Worm (Caenorhabditis elegans) whole organism, L1 larva: ENCODE measurements around the gene ZK1055.2.

ENCODE experiments used
- Y116A8C.19 ChIP-seq: sonication (generic microtip); optimal IDR thresholded peaks from 2 replicates; lab custom pipeline; 2016; ENCODE audit warnings: missing compliant biosample characterization, missing genetic modification characterization, borderline replicate concordance
- aha-1 ChIP-seq: fragments of 150-350 bp; optimal IDR thresholded peaks from 2 replicates; lab custom pipeline; 2014; ENCODE audit warnings: missing biosample characterization, missing genetic modification characterization
- alr-1 ChIP-seq: fragments of 200-800 bp; sonication (Bioruptor generic); optimal IDR thresholded peaks from 2 replicates; lab custom pipeline; 2018; ENCODE audit warnings: borderline replicate concordance, mild to moderate bottlenecking, missing genetic modification characterization, missing compliant biosample characterization
- aly-2 ChIP-seq: fragments of 150-350 bp; optimal IDR thresholded peaks from 2 replicates; lab custom pipeline; 2014; ENCODE audit warnings: missing biosample characterization, missing genetic modification characterization
- ama-1 ChIP-seq: fragments of 150-350 bp; optimal IDR thresholded peaks from 2 replicates; lab custom pipeline; 2014
- blmp-1 ChIP-seq: fragments of 150-350 bp; optimal IDR thresholded peaks from 2 replicates; lab custom pipeline; 2014; ENCODE audit warnings: missing biosample characterization, missing genetic modification characterization
- ceh-63 ChIP-seq: fragments of 200-800 bp; sonication (Bioruptor generic); optimal IDR thresholded peaks from 2 replicates; lab custom pipeline; 2018; ENCODE audit warnings: mild to moderate bottlenecking, missing genetic modification characterization, missing compliant biosample characterization
- ceh-8 ChIP-seq: fragments of 200-800 bp; sonication (Bioruptor generic); optimal IDR thresholded peaks from 2 replicates; lab custom pipeline; 2018; ENCODE audit warnings: mild to moderate bottlenecking, missing genetic modification characterization, moderate library complexity, missing compliant biosample characterization
- ceh-82 ChIP-seq, 3 experiments: fragments of 150-350 bp in 1 of 3; sonication (generic microtip) in 2 of 3; optimal IDR thresholded peaks; 2 replicates each; lab custom pipeline; 2014 to 2017; ENCODE audit warnings: missing biosample characterization in 3 of 3, missing genetic modification characterization in 3 of 3
- ceh-90 ChIP-seq: sonication (generic microtip); optimal IDR thresholded peaks from 2 replicates; lab custom pipeline; 2016; ENCODE audit warnings: missing genetic modification characterization, missing compliant biosample characterization
- ces-1 ChIP-seq: fragments of 150-350 bp; optimal IDR thresholded peaks from 2 replicates; lab custom pipeline; 2014; ENCODE audit warnings: missing biosample characterization, missing genetic modification reagents, missing genetic modification characterization
- dpl-1 ChIP-seq, 3 experiments: fragments of 150-350 bp in 2 of 3; sonication (generic microtip) in 1 of 3; optimal IDR thresholded peaks; 2 replicates each; lab custom pipeline; 2014 to 2017; ENCODE audit warnings: missing biosample characterization in 3 of 3, missing genetic modification characterization in 3 of 3, missing genetic modification reagents in 3 of 3
- dsc-1 ChIP-seq: sonication (generic microtip); optimal IDR thresholded peaks from 2 replicates; lab custom pipeline; 2016; ENCODE audit warnings: mild to moderate bottlenecking, missing genetic modification characterization, missing compliant biosample characterization
- efl-1 ChIP-seq, 4 experiments: fragments of 150-350 bp; optimal IDR thresholded peaks in 3 of 4; peaks in 1 of 4; 1 replicate in 1 of 4; 2 replicates in 3 of 4; lab custom pipeline; 2014; ENCODE audit warnings: missing biosample characterization in 2 of 4, missing genetic modification characterization in 2 of 4, missing genetic modification reagents in 2 of 4
- efl-3 ChIP-seq: fragments of 200-800 bp; sonication (Bioruptor generic); optimal IDR thresholded peaks from 2 replicates; lab custom pipeline; 2018; ENCODE audit warnings: mild to moderate bottlenecking, missing genetic modification characterization, missing compliant biosample characterization
- egl-13 ChIP-seq: sonication (generic microtip); optimal IDR thresholded peaks from 2 replicates; lab custom pipeline; 2016; ENCODE audit warnings: missing genotype, missing genetic modification reagents, missing genetic modification characterization, missing compliant biosample characterization
- elt-3 ChIP-seq, 6 experiments: fragments of 150-350 bp in 1 of 6; sonication (generic microtip); optimal IDR thresholded peaks; 2 replicates each; lab custom pipeline; 2017 to 2018; ENCODE audit warnings: missing biosample characterization in 6 of 6, missing genetic modification characterization in 6 of 6, inconsistent platforms in 1 of 6
- ets-5 ChIP-seq: fragments of 200-800 bp; sonication (Bioruptor generic); IDR thresholded peaks from 2 replicates; pipeline ENCODE4 v1.3.6; 2022; ENCODE audit warnings: missing genetic modification characterization, missing compliant biosample characterization
- fkh-10 ChIP-seq: sonication (generic microtip); optimal IDR thresholded peaks from 2 replicates; lab custom pipeline; 2017; ENCODE audit warnings: missing biosample characterization, missing genetic modification reagents, missing genetic modification characterization
- fkh-4 ChIP-seq: sonication (generic microtip); optimal IDR thresholded peaks from 2 replicates; lab custom pipeline; 2016; ENCODE audit warnings: missing compliant biosample characterization, missing genetic modification characterization, borderline replicate concordance
- fos-1 ChIP-seq: fragments of 150-350 bp; optimal IDR thresholded peaks from 2 replicates; lab custom pipeline; 2014; ENCODE audit warnings: missing biosample characterization, missing genetic modification characterization
- hlh-17 ChIP-seq: fragments of 200-800 bp; sonication (Bioruptor generic); optimal IDR thresholded peaks from 2 replicates; lab custom pipeline; 2018; ENCODE audit warnings: missing genetic modification characterization, mild to moderate bottlenecking, missing compliant biosample characterization, moderate library complexity, borderline replicate concordance
- hlh-4 ChIP-seq: sonication (generic microtip); optimal IDR thresholded peaks from 2 replicates; lab custom pipeline; 2016; ENCODE audit warnings: mild to moderate bottlenecking, missing genetic modification characterization, missing compliant biosample characterization
- isw-1 ChIP-seq: fragments of 200-800 bp; sonication (Bioruptor generic); IDR thresholded peaks from 2 replicates; pipeline ENCODE4 v1.3.6; 2022; ENCODE audit warnings: missing genetic modification characterization, missing compliant biosample characterization
- jun-1 ChIP-seq: fragments of 150-350 bp; optimal IDR thresholded peaks from 2 replicates; lab custom pipeline; 2014; ENCODE audit warnings: missing biosample characterization, missing genetic modification reagents, missing genetic modification characterization
- lin-14 ChIP-seq: fragments of 200-800 bp; sonication (Bioruptor generic); optimal IDR thresholded peaks from 2 replicates; lab custom pipeline; 2018; ENCODE audit warnings: mild to moderate bottlenecking, missing genetic modification characterization, moderate library complexity, missing compliant biosample characterization
- lin-35 ChIP-seq, 2 experiments: fragments of 150-350 bp; optimal IDR thresholded peaks; 2 replicates each; lab custom pipeline; 2014; ENCODE audit warnings: missing biosample characterization in 2 of 2, missing genetic modification characterization in 2 of 2, missing genetic modification reagents in 2 of 2
- lin-39 ChIP-seq: fragments of 150-350 bp; optimal IDR thresholded peaks from 2 replicates; lab custom pipeline; 2014; ENCODE audit warnings: missing biosample characterization, missing genetic modification reagents, missing genetic modification characterization
- lsy-2 ChIP-seq, 2 experiments: fragments of 150-350 bp; optimal IDR thresholded peaks; 2 replicates each; lab custom pipeline; 2014; ENCODE audit warnings: missing biosample characterization in 2 of 2, missing genetic modification characterization in 2 of 2
- mab-9 ChIP-seq: fragments of 200-800 bp; sonication (Bioruptor generic); IDR thresholded peaks from 2 replicates; pipeline ENCODE4 v1.3.6; 2022; ENCODE audit warnings: missing genetic modification reagents, missing genetic modification characterization, missing compliant biosample characterization
- mef-2 ChIP-seq: fragments of 150-350 bp; optimal IDR thresholded peaks from 2 replicates; lab custom pipeline; 2014; ENCODE audit warnings: missing biosample characterization, missing genetic modification characterization
- mep-1 ChIP-seq: fragments of 150-350 bp; optimal IDR thresholded peaks from 2 replicates; lab custom pipeline; 2014; ENCODE audit warnings: missing biosample characterization, missing genetic modification characterization
- nhr-11 ChIP-seq: fragments of 150-350 bp; optimal IDR thresholded peaks from 2 replicates; lab custom pipeline; 2014; ENCODE audit warnings: missing biosample characterization, missing genetic modification characterization
- nhr-12 ChIP-seq: sonication (generic microtip); optimal IDR thresholded peaks from 2 replicates; lab custom pipeline; 2017; ENCODE audit warnings: missing biosample characterization, missing genetic modification characterization
- nhr-20 ChIP-seq: sonication (generic microtip); optimal IDR thresholded peaks from 2 replicates; lab custom pipeline; 2016; ENCODE audit warnings: mild to moderate bottlenecking, missing genetic modification characterization, missing compliant biosample characterization
- nhr-28 ChIP-seq: fragments of 150-350 bp; optimal IDR thresholded peaks from 2 replicates; lab custom pipeline; 2014; ENCODE audit warnings: missing biosample characterization, missing genetic modification characterization
- nhr-71 ChIP-seq: sonication (generic microtip); optimal IDR thresholded peaks from 2 replicates; lab custom pipeline; 2016; ENCODE audit warnings: mild to moderate bottlenecking, missing genetic modification characterization, moderate library complexity, missing compliant biosample characterization
- nhr-76 ChIP-seq: sonication (generic microtip); optimal IDR thresholded peaks from 2 replicates; lab custom pipeline; 2017; ENCODE audit warnings: missing biosample characterization, missing genetic modification characterization
- nhr-77 ChIP-seq: fragments of 150-350 bp; optimal IDR thresholded peaks from 2 replicates; lab custom pipeline; 2014; ENCODE audit warnings: missing biosample characterization, missing genetic modification characterization
- nhr-90 ChIP-seq: sonication (generic microtip); optimal IDR thresholded peaks from 2 replicates; lab custom pipeline; 2016; ENCODE audit warnings: mild to moderate bottlenecking, missing genetic modification characterization, missing compliant biosample characterization; ENCODE audit not compliant: poor library complexity
- pag-3 ChIP-seq: sonication (generic microtip); optimal IDR thresholded peaks from 2 replicates; lab custom pipeline; 2017; ENCODE audit warnings: missing genetic modification characterization, mild to moderate bottlenecking, missing compliant biosample characterization, antibody characterized with exemption, borderline replicate concordance; ENCODE audit not compliant: insufficient read depth
- pqm-1 ChIP-seq: sonication (generic microtip); optimal IDR thresholded peaks from 3 replicates; lab custom pipeline; 2017; ENCODE audit warnings: missing biosample characterization, missing genetic modification characterization
- rnt-1 ChIP-seq: sonication (generic microtip); optimal IDR thresholded peaks from 2 replicates; lab custom pipeline; 2016; ENCODE audit warnings: mild to moderate bottlenecking, missing genetic modification characterization, moderate library complexity, missing compliant biosample characterization
- snpc-4 ChIP-seq: fragments of 150-350 bp; optimal IDR thresholded peaks from 2 replicates; lab custom pipeline; 2014; ENCODE audit warnings: missing biosample characterization, missing genetic modification characterization
- snu-23 ChIP-seq: sonication (generic microtip); optimal IDR thresholded peaks from 2 replicates; lab custom pipeline; 2016; ENCODE audit warnings: missing genetic modification characterization, missing compliant biosample characterization
- sox-4 ChIP-seq: sonication (generic microtip); optimal IDR thresholded peaks from 2 replicates; lab custom pipeline; 2016; ENCODE audit warnings: missing genetic modification characterization, missing compliant biosample characterization
- swsn-7 ChIP-seq: sonication (generic microtip); optimal IDR thresholded peaks from 2 replicates; lab custom pipeline; 2016; ENCODE audit warnings: missing genetic modification characterization, missing compliant biosample characterization
- tbx-2 ChIP-seq: sonication (generic microtip); optimal IDR thresholded peaks from 2 replicates; lab custom pipeline; 2016; ENCODE audit warnings: missing genetic modification characterization, missing compliant biosample characterization
- unc-30 ChIP-seq: sonication (generic microtip); optimal IDR thresholded peaks from 2 replicates; lab custom pipeline; 2017; ENCODE audit warnings: missing biosample characterization, missing genetic modification characterization
- unc-86 ChIP-seq: sonication (generic microtip); optimal IDR thresholded peaks from 2 replicates; lab custom pipeline; 2016; ENCODE audit warnings: missing genetic modification characterization, missing compliant biosample characterization
- xbp-1 ChIP-seq: sonication (generic microtip); optimal IDR thresholded peaks from 2 replicates; lab custom pipeline; 2016; ENCODE audit warnings: missing genetic modification characterization, missing compliant biosample characterization
- zag-1 ChIP-seq: fragments of 150-350 bp; optimal IDR thresholded peaks from 2 replicates; lab custom pipeline; 2014; ENCODE audit warnings: missing biosample characterization, missing genetic modification characterization
- ztf-11 ChIP-seq, 2 experiments: sonication (generic microtip); optimal IDR thresholded peaks; 2 replicates each; lab custom pipeline; 2016 to 2017; ENCODE audit warnings: missing genetic modification characterization in 2 of 2, missing biosample characterization in 1 of 2, missing compliant biosample characterization in 1 of 2

The ZK1055.2 gene

DNA sequence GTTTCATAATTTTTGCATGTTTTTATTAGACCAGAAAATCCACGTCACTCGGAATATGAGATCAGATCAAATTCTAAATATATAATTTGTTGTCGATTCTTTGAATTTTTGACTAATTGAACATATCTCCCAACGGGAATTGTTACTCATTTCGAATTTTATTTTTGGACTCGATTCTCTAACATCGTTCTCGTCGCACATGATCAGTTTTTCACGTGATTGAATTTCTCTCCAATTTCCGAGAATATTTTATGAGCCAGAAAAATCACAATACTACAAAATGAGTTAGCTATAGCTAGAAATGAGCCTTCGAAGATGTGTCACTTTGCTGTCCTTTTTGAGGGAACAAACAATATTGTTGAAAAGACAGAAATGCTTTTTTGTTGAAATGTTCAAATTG is 40.4 kb downstream of the ZK1055.2 start:
- TF ChIP-seq nhr-20 (peak; percentile 61), lin-39 (tag; lab: Kevin White, UChicago) (no peak), fos-1 (tag; lab: Kevin White, UChicago) (peak; percentile 18), ceh-82 (tag; optimal IDR thresholded peaks at IDR 0.05; lab: Kevin White, UChicago) (no peak), ama-1 (lab: Kevin White, UChicago) (no peak), nhr-28 (tag; lab: Kevin White, UChicago) (no peak), jun-1 (tag; lab: Kevin White, UChicago) (no peak), unc-86 (no peak), ets-5 (no peak), blmp-1 (tag; lab: Kevin White, UChicago) (no peak), nhr-77 (no peak), zag-1 (tag; lab: Kevin White, UChicago) (no peak), dsc-1 (tag; lab: Kevin White, UChicago) (peak; percentile 88), ztf-11 (tag; optimal IDR thresholded peaks at IDR 0.05; lab: Kevin White, UChicago) (no peak), nhr-76 (tag; lab: Kevin White, UChicago) (no peak), tbx-2 (tag; lab: Kevin White, UChicago) (no peak), egl-13 (tag; lab: Kevin White, UChicago) (no peak), ceh-63 (GFP tag; lab: Kevin White, UChicago) (no peak), efl-1 (optimal IDR thresholded peaks at IDR 0.05; lab: Kevin White, UChicago) (no peak), efl-1 (GFP tag; optimal IDR thresholded peaks at IDR 0.05 in 1 of 2; lab: Kevin White, UChicago) (no peak), mef-2 (tag; lab: Kevin White, UChicago) (peak; percentile 37), hlh-4 (tag; lab: Kevin White, UChicago) (no peak), lsy-2 (tag; optimal IDR thresholded peaks at IDR 0.05; lab: Kevin White, UChicago) (peak in 1 of 2 experiments; percentile 14), dpl-1 (GFP tag; optimal IDR thresholded peaks at IDR 0.05; lab: Kevin White, UChicago) (no peak), fkh-4 (tag; lab: Kevin White, UChicago) (peak; percentile 14), lin-35 (GFP tag; optimal IDR thresholded peaks at IDR 0.05; lab: Kevin White, UChicago) (no peak), swsn-7 (peak; percentile 52), ceh-90 (tag; lab: Kevin White, UChicago) (no peak), alr-1 (tag; lab: Kevin White, UChicago) (no peak), elt-3 (tag; optimal IDR thresholded peaks at IDR 0.05; lab: Kevin White, UChicago) (no peak), efl-3 (GFP tag; lab: Kevin White, UChicago) (no peak), pag-3 (tag; lab: Kevin White, UChicago) (no peak), Y116A8C.19 (tag; lab: Kevin White, UChicago) (no peak), mep-1 (tag; lab: Kevin White, UChicago) (peak; percentile 10), nhr-11 (tag; lab: Kevin White, UChicago) (peak; percentile 55), pqm-1 (tag; lab: Kevin White, UChicago) (no peak), xbp-1 (peak; percentile 21), nhr-12 (tag; lab: Kevin White, UChicago) (no peak), isw-1 (GFP tag; lab: Robert Waterston, UW) (no peak), nhr-90 (no peak), ceh-8 (peak; percentile 84), hlh-17 (GFP tag; lab: Kevin White, UChicago) (no peak), aly-2 (tag; lab: Kevin White, UChicago) (no peak), snpc-4 (tag; lab: Kevin White, UChicago) (no peak), lin-14 (peak; percentile 49), aha-1 (tag; lab: Kevin White, UChicago) (no peak), unc-30 (tag; lab: Kevin White, UChicago) (no peak), nhr-71 (tag; lab: Kevin White, UChicago) (peak; percentile 88), rnt-1 (no peak), mab-9 (GFP tag; lab: Robert Waterston, UW) (0 out of 2 replicates have a peak, but pooled peaks have one; percentile 22), sox-4 (tag; lab: Kevin White, UChicago) (peak; percentile 93), ces-1 (GFP tag; lab: Kevin White, UChicago) (no peak), snu-23 (no peak), fkh-10 (GFP tag; lab: Kevin White, UChicago) (no peak)
